Worm (Caenorhabditis elegans) whole organism, L2 larva: Measurements from ENCODE around the gene srt-48.

Experiments used
- aly-2 ChIP-seq: fragments of 150-350 bp; optimal IDR thresholded peaks from 2 replicates; lab custom pipeline; 2014; ENCODE audit warnings: missing biosample characterization, missing genetic modification characterization
- ama-1 ChIP-seq: fragments of 150-350 bp; optimal IDR thresholded peaks from 2 replicates; lab custom pipeline; 2018; ENCODE audit warnings: inconsistent platforms
- egl-27 ChIP-seq: sonication (generic microtip); optimal IDR thresholded peaks from 3 replicates; lab custom pipeline; 2017; ENCODE audit warnings: missing biosample characterization, missing genetic modification reagents, missing genetic modification characterization
- elt-3 ChIP-seq: sonication (generic microtip); optimal IDR thresholded peaks from 2 replicates; lab custom pipeline; 2017; ENCODE audit warnings: missing biosample characterization, missing genetic modification characterization
- lin-39 ChIP-seq: fragments of 150-350 bp; optimal IDR thresholded peaks from 2 replicates; lab custom pipeline; 2014; ENCODE audit warnings: missing biosample characterization, missing genetic modification reagents, missing genetic modification characterization
- mab-5 ChIP-seq: fragments of 150-350 bp; optimal IDR thresholded peaks from 2 replicates; lab custom pipeline; 2014; ENCODE audit warnings: missing biosample characterization, missing genetic modification characterization
- nhr-23 ChIP-seq: fragments of 150-350 bp; optimal IDR thresholded peaks from 2 replicates; lab custom pipeline; 2014; ENCODE audit warnings: missing biosample characterization, missing genetic modification reagents, missing genetic modification characterization
- nhr-25 ChIP-seq: fragments of 150-350 bp; sonication (generic microtip); optimal IDR thresholded peaks from 3 replicates; lab custom pipeline; 2014; ENCODE audit warnings: missing biosample characterization, missing genetic modification characterization
- snpc-4 ChIP-seq: fragments of 150-350 bp; optimal IDR thresholded peaks from 2 replicates; lab custom pipeline; 2014; ENCODE audit warnings: missing biosample characterization, missing genetic modification characterization
- unc-62 ChIP-seq: fragments of 150-350 bp; optimal IDR thresholded peaks from 2 replicates; lab custom pipeline; 2014; ENCODE audit warnings: missing biosample characterization, missing genetic modification reagents, missing genetic modification characterization

ce11 chrIV:15051045-15051444 lies 17.7 kb downstream of the srt-48 start:
- TF ChIP-seq ama-1 (lab: Kevin White, UChicago) (no peak), nhr-23 (no peak), nhr-25 (tag; lab: Kevin White, UChicago) (no peak), unc-62 (GFP tag; lab: Kevin White, UChicago) (no peak), aly-2 (no peak), elt-3 (no peak), lin-39 (tag; lab: Kevin White, UChicago) (no peak), snpc-4 (tag; lab: Kevin White, UChicago) (no peak), mab-5 (tag; lab: Kevin White, UChicago) (no peak), egl-27 (tag; lab: Kevin White, UChicago) (no peak)
